Fruit fly (Drosophila melanogaster) whole organism, prepupa: ENCODE results near the gene Snap24.

ENCODE experiments used
- Blimp-1 ChIP-seq: fragments of 200-800 bp; sonication (Bioruptor generic); optimal IDR thresholded peaks from 3 replicates; lab custom pipeline; 2017; ENCODE audit warnings: missing biosample characterization, missing genetic modification characterization, mild to moderate bottlenecking, moderate library complexity, missing genetic modification reagents
- CG10631 ChIP-seq: fragments of 200-800 bp; sonication (Bioruptor generic); optimal IDR thresholded peaks from 2 replicates; lab custom pipeline; 2016; ENCODE audit warnings: missing biosample characterization, missing genetic modification characterization
- CG10669 ChIP-seq: fragments of 200-800 bp; sonication (Bioruptor generic); optimal IDR thresholded peaks from 3 replicates; lab custom pipeline; 2018; ENCODE audit warnings: missing biosample characterization, mild to moderate bottlenecking, missing genetic modification characterization, moderate library complexity
- CG11294 ChIP-seq: fragments of 200-800 bp; sonication (Bioruptor generic); IDR thresholded peaks from 2 replicates; pipeline ENCODE4 v1.3.6; 2022; ENCODE audit warnings: missing biosample characterization, missing genetic modification characterization
- CG11902 ChIP-seq: fragments of 200-800 bp; sonication (Bioruptor generic); optimal IDR thresholded peaks from 3 replicates; lab custom pipeline; 2016; ENCODE audit warnings: missing biosample characterization, missing genetic modification characterization
- CG15336 ChIP-seq: fragments of 200-800 bp; sonication (Bioruptor generic); IDR thresholded peaks from 2 replicates; pipeline ENCODE4 v1.3.6; 2022; ENCODE audit warnings: missing biosample characterization, missing genetic modification characterization
- CG1621 ChIP-seq: fragments of 200-800 bp; sonication (Bioruptor generic); optimal IDR thresholded peaks from 3 replicates; lab custom pipeline; 2018; ENCODE audit warnings: missing biosample characterization, mild to moderate bottlenecking, missing genetic modification characterization
- CG16779 ChIP-seq: fragments of 200-800 bp; sonication (Bioruptor generic); optimal IDR thresholded peaks from 3 replicates; lab custom pipeline; 2017; ENCODE audit warnings: missing biosample characterization, mild to moderate bottlenecking, missing genetic modification characterization
- CG32006 ChIP-seq: fragments of 200-800 bp; sonication (Bioruptor generic); optimal IDR thresholded peaks from 3 replicates; lab custom pipeline; 2017; ENCODE audit warnings: missing biosample characterization, mild to moderate bottlenecking, missing genetic modification characterization
- CG34406 ChIP-seq: fragments of 200-800 bp; sonication (Bioruptor generic); optimal IDR thresholded peaks from 3 replicates; lab custom pipeline; 2016; ENCODE audit warnings: missing biosample characterization, missing genetic modification characterization
- CG6163 ChIP-seq: fragments of 200-800 bp; sonication (Bioruptor generic); IDR thresholded peaks from 3 replicates; pipeline ENCODE4 v1.3.6; 2022; ENCODE audit warnings: missing biosample characterization, missing genetic modification characterization
- CG6792 ChIP-seq: fragments of 200-800 bp; sonication (Bioruptor generic); optimal IDR thresholded peaks from 3 replicates; lab custom pipeline; 2016; ENCODE audit warnings: missing biosample characterization, missing genetic modification characterization
- CG6854 ChIP-seq: fragments of 200-800 bp; sonication (Bioruptor generic); optimal IDR thresholded peaks from 2 replicates; lab custom pipeline; 2017; ENCODE audit warnings: missing biosample characterization, mild to moderate bottlenecking, missing genetic modification characterization
- CG7368 ChIP-seq: fragments of 200-800 bp; sonication (Bioruptor generic); optimal IDR thresholded peaks from 3 replicates; lab custom pipeline; 2016; ENCODE audit warnings: missing biosample characterization, missing genetic modification characterization
- CG8119 ChIP-seq: fragments of 200-800 bp; sonication (Bioruptor generic); IDR thresholded peaks from 3 replicates; pipeline ENCODE4 v1.3.6; 2022; ENCODE audit warnings: missing biosample characterization, missing genetic modification characterization
- CG8319 ChIP-seq: fragments of 200-800 bp; sonication (Bioruptor generic); optimal IDR thresholded peaks from 3 replicates; lab custom pipeline; 2016; ENCODE audit warnings: missing biosample characterization, missing genetic modification characterization
- CG9139 ChIP-seq: fragments of 200-800 bp; sonication (Bioruptor generic); optimal IDR thresholded peaks from 3 replicates; lab custom pipeline; 2017; ENCODE audit warnings: missing biosample characterization, mild to moderate bottlenecking, missing genetic modification characterization
- Eip78C ChIP-seq: fragments of 200-800 bp; sonication (Bioruptor generic); peaks from one replicate; lab custom pipeline; 2016; ENCODE audit warnings: missing biosample characterization, missing genetic modification characterization
- Eip93F ChIP-seq: fragments of 200-800 bp; sonication (Bioruptor generic); optimal IDR thresholded peaks from 2 replicates; lab custom pipeline; 2016; ENCODE audit warnings: missing biosample characterization, mild to moderate bottlenecking, missing genetic modification characterization
- Ets21C ChIP-seq: fragments of 200-800 bp; sonication (Bioruptor generic); optimal IDR thresholded peaks from 3 replicates; lab custom pipeline; 2016; ENCODE audit warnings: missing biosample characterization, missing genetic modification characterization
- Ets96B ChIP-seq: fragments of 200-800 bp; optimal IDR thresholded peaks from 2 replicates; lab custom pipeline; 2019; ENCODE audit warnings: missing biosample characterization, mild to moderate bottlenecking, missing genetic modification characterization, moderate library complexity
- Hr38 ChIP-seq: sonication (Bioruptor generic); optimal IDR thresholded peaks from 2 replicates; lab custom pipeline; 2016; ENCODE audit warnings: missing biosample characterization, missing genetic modification characterization
- Hr39 ChIP-seq: fragments of 200-800 bp; sonication (Bioruptor generic); optimal IDR thresholded peaks from 2 replicates; lab custom pipeline; 2016; ENCODE audit warnings: missing biosample characterization, missing genetic modification characterization
- Hr4 ChIP-seq: fragments of 200-800 bp; sonication (Bioruptor generic); optimal IDR thresholded peaks from 3 replicates; lab custom pipeline; 2016; ENCODE audit warnings: missing biosample characterization, missing genetic modification characterization
- Lpt ChIP-seq: fragments of 200-800 bp; sonication (Bioruptor generic); optimal IDR thresholded peaks from 3 replicates; lab custom pipeline; 2016; ENCODE audit warnings: missing biosample characterization, missing genetic modification characterization
- Met ChIP-seq: fragments of 200-800 bp; sonication (Bioruptor generic); optimal IDR thresholded peaks from 3 replicates; lab custom pipeline; 2016; ENCODE audit warnings: missing biosample characterization, missing genetic modification characterization
- Sox14 ChIP-seq: fragments of 200-800 bp; sonication (Bioruptor generic); optimal IDR thresholded peaks from 3 replicates; lab custom pipeline; 2016; ENCODE audit warnings: missing biosample characterization, missing genetic modification characterization
- Sox15 ChIP-seq: fragments of 200-800 bp; sonication (Bioruptor generic); optimal IDR thresholded peaks from 3 replicates; lab custom pipeline; 2016; ENCODE audit warnings: missing biosample characterization, missing genetic modification characterization
- acj6 ChIP-seq: fragments of 200-800 bp; sonication (Bioruptor generic); optimal IDR thresholded peaks from 3 replicates; lab custom pipeline; 2016; ENCODE audit warnings: missing biosample characterization, missing genetic modification characterization
- cyc ChIP-seq: fragments of 200-800 bp; sonication (Bioruptor generic); optimal IDR thresholded peaks from 3 replicates; lab custom pipeline; 2016; ENCODE audit warnings: missing biosample characterization, missing genetic modification characterization
- dac ChIP-seq: fragments of 200-800 bp; sonication (Bioruptor generic); optimal IDR thresholded peaks from 2 replicates; lab custom pipeline; 2017; ENCODE audit warnings: missing biosample characterization, mild to moderate bottlenecking, missing genetic modification characterization
- dsx ChIP-seq: fragments of 200-800 bp; optimal IDR thresholded peaks from 3 replicates; lab custom pipeline; 2019; ENCODE audit warnings: missing biosample characterization, mild to moderate bottlenecking, missing genetic modification characterization, moderate library complexity; ENCODE audit not compliant: poor library complexity, severe bottlenecking
- eg ChIP-seq: fragments of 200-800 bp; sonication (Bioruptor generic); IDR thresholded peaks from 3 replicates; pipeline ENCODE4 v1.3.6; 2022; ENCODE audit warnings: missing biosample characterization, missing genetic modification characterization
- esn ChIP-seq: fragments of 200-800 bp; sonication (Bioruptor generic); optimal IDR thresholded peaks from 2 replicates; lab custom pipeline; 2016; ENCODE audit warnings: missing biosample characterization, mild to moderate bottlenecking, missing genetic modification characterization, moderate library complexity
- fd59A ChIP-seq: fragments of 200-800 bp; sonication (Bioruptor generic); optimal IDR thresholded peaks from 2 replicates; lab custom pipeline; 2017; ENCODE audit warnings: missing biosample characterization, mild to moderate bottlenecking, missing genetic modification characterization, missing genetic modification reagents
- fkh ChIP-seq: fragments of 200-800 bp; sonication (Bioruptor generic); optimal IDR thresholded peaks from 3 replicates; lab custom pipeline; 2017; ENCODE audit warnings: missing biosample characterization, mild to moderate bottlenecking, missing genetic modification characterization, moderate library complexity
- lz ChIP-seq: fragments of 200-800 bp; sonication (Bioruptor generic); optimal IDR thresholded peaks from 3 replicates; lab custom pipeline; 2016; ENCODE audit warnings: missing biosample characterization, missing genetic modification characterization
- net ChIP-seq: fragments of 200-800 bp; sonication (Bioruptor generic); optimal IDR thresholded peaks from 3 replicates; lab custom pipeline; 2016; ENCODE audit warnings: missing biosample characterization, missing genetic modification characterization
- salr ChIP-seq, 2 experiments: fragments of 200-800 bp; sonication (Bioruptor generic); optimal IDR thresholded peaks; 3 replicates each; lab custom pipeline; 2016 to 2018; ENCODE audit warnings: missing biosample characterization in 2 of 2, missing genetic modification characterization in 2 of 2, mild to moderate bottlenecking in 1 of 2
- ss ChIP-seq, 2 experiments: fragments of 200-800 bp; sonication (Bioruptor generic); optimal IDR thresholded peaks; 2 replicates in 1 of 2; 3 replicates in 1 of 2; lab custom pipeline; 2017 to 2018; ENCODE audit warnings: mild to moderate bottlenecking in 2 of 2, missing biosample characterization in 2 of 2, missing genetic modification characterization in 2 of 2, moderate library complexity in 1 of 2
- svp ChIP-seq: fragments of 200-800 bp; sonication (Bioruptor generic); peaks from one replicate; lab custom pipeline; 2016; ENCODE audit warnings: missing biosample characterization, missing genetic modification characterization
- topi ChIP-seq: fragments of 200-800 bp; sonication (Bioruptor generic); optimal IDR thresholded peaks from 3 replicates; lab custom pipeline; 2016; ENCODE audit warnings: missing biosample characterization, missing genetic modification characterization

Gene Snap24

dm6 chr3R:9791177-9791806 lies 28.3 kb upstream of the Snap24 start, which contains the start of the genes CG12945 and CG8507 (continued):
- no peak for TF ChIP-seq salr (GFP tag; optimal IDR thresholded peaks at IDR 0.05; lab: Kevin White, UChicago)
- peak; percentile 35 for TF ChIP-seq cyc (GFP tag; lab: Kevin White, UChicago)
- TF ChIP-seq CG6163 (GFP tag; lab: Robert Waterston, UW), result no peak
- TF ChIP-seq Sox14 (GFP tag; lab: Kevin White, UChicago), result peak; percentile 76
- no peak for TF ChIP-seq Ets21C (GFP tag; lab: Kevin White, UChicago)
- no peak for TF ChIP-seq net (GFP tag; lab: Kevin White, UChicago)
- TF ChIP-seq eg (GFP tag; lab: Robert Waterston, UW), result no peak
- no peak for TF ChIP-seq CG7368 (GFP tag; lab: Kevin White, UChicago)
- no peak for TF ChIP-seq CG11294 (GFP tag; lab: Robert Waterston, UW)
- TF ChIP-seq CG34406 (GFP tag; lab: Kevin White, UChicago), result no peak
- no peak for TF ChIP-seq CG32006 (GFP tag; lab: Kevin White, UChicago)
- TF ChIP-seq Sox15, result peak; percentile 13
- peak; percentile 83 for TF ChIP-seq Eip78C (GFP tag; lab: Kevin White, UChicago)
- TF ChIP-seq fd59A, result no peak
- TF ChIP-seq dac (GFP tag; lab: Kevin White, UChicago), result no peak
- TF ChIP-seq Hr39, result peak; percentile 68
- TF ChIP-seq Eip93F (GFP tag; lab: Kevin White, UChicago), result no peak
- TF ChIP-seq Hr4 (GFP tag; lab: Kevin White, UChicago), result no peak

- peak in 1 of 2 experiments; percentile 18 for TF ChIP-seq ss (GFP tag; optimal IDR thresholded peaks at IDR 0.05; lab: Kevin White, UChicago)
- TF ChIP-seq CG34406 (GFP tag; lab: Kevin White, UChicago), result no peak
- peak; percentile 70 for TF ChIP-seq svp (GFP tag; lab: Kevin White, UChicago)
- 0 out of 2 replicates have a peak, but pooled peaks have one; percentile 16 for TF ChIP-seq CG15336 (GFP tag; lab: Robert Waterston, UW)
These were observed 21.6 kb upstream of the Snap24 start, which contains the start of the genes MtnA and CG8500 for dm6 chr3R:9784341-9785062. Gene MtnA, minus strand, starts transcription at chr3R:9784370. Gene CG8500, plus strand, starts transcription at chr3R:9784653.

dm6 chr3R:9783240-9783917 lies 20.4 kb upstream of the Snap24 start:
- no peak for TF ChIP-seq CG6792
- TF ChIP-seq Sox15, result no peak
- peak; percentile 42 for TF ChIP-seq CG15336 (GFP tag; lab: Robert Waterston, UW)
- no peak for TF ChIP-seq lz (GFP tag; lab: Kevin White, UChicago)
- TF ChIP-seq Blimp-1 (GFP tag; lab: Kevin White, UChicago), result no peak
- no peak for TF ChIP-seq CG11294 (GFP tag; lab: Robert Waterston, UW)
- TF ChIP-seq Met (GFP tag; lab: Kevin White, UChicago), result no peak
- TF ChIP-seq acj6 (GFP tag; lab: Kevin White, UChicago), result peak; percentile 5
- no peak for TF ChIP-seq CG34406 (GFP tag; lab: Kevin White, UChicago)
- TF ChIP-seq topi (GFP tag; lab: Kevin White, UChicago), result no peak
- TF ChIP-seq fd59A, result no peak
- peak; percentile 9 for TF ChIP-seq Ets96B
- no peak for TF ChIP-seq CG6854 (GFP tag; lab: Kevin White, UChicago)
- no peak for TF ChIP-seq dsx (GFP tag; lab: Kevin White, UChicago)
- no peak for TF ChIP-seq cyc (GFP tag; lab: Kevin White, UChicago)
- no peak for TF ChIP-seq fkh (GFP tag; lab: Kevin White, UChicago)
- no peak for TF ChIP-seq salr (GFP tag; optimal IDR thresholded peaks at IDR 0.05; lab: Kevin White, UChicago)
- TF ChIP-seq eg (GFP tag; lab: Robert Waterston, UW), result peak; percentile 36; the same call in 1 of the 3 replicates
- no peak for TF ChIP-seq ss (GFP tag; optimal IDR thresholded peaks at IDR 0.05; lab: Kevin White, UChicago)
- TF ChIP-seq CG8319, result no peak
- TF ChIP-seq CG8119, result no peak; the same call in 2 of the 3 replicates
- no peak for TF ChIP-seq Hr38
- peak; percentile 7 for TF ChIP-seq esn (GFP tag; lab: Kevin White, UChicago)
- peak; percentile 78 for TF ChIP-seq svp (GFP tag; lab: Kevin White, UChicago)
- no peak for TF ChIP-seq Ets21C (GFP tag; lab: Kevin White, UChicago)
- no peak for TF ChIP-seq net (GFP tag; lab: Kevin White, UChicago)
- TF ChIP-seq Eip78C (GFP tag; lab: Kevin White, UChicago), result peak; percentile 55
- TF ChIP-seq Hr4 (GFP tag; lab: Kevin White, UChicago), result peak; percentile 0
- no peak for TF ChIP-seq Lpt (GFP tag; lab: Kevin White, UChicago)
- no peak for TF ChIP-seq CG10669 (GFP tag; lab: Kevin White, UChicago)
- TF ChIP-seq CG10631 (GFP tag; lab: Kevin White, UChicago), result peak; percentile 32
- no peak for TF ChIP-seq CG1621 (tag; lab: Kevin White, UChicago)
- no peak for TF ChIP-seq CG9139
- TF ChIP-seq CG16779 (tag; lab: Kevin White, UChicago), result no peak
- no peak for TF ChIP-seq CG11902 (GFP tag; lab: Kevin White, UChicago)
